Fruit fly (Drosophila melanogaster): ENCODE measurements around the gene ATP6AP2.

The ATP6AP2 gene

dm6 chr3R:9250868-9251267 lies 9.6 kb upstream of the ATP6AP2 start (continued):
- TF ChIP-seq lola (GFP tag; optimal IDR thresholded peaks at IDR 0.05) (peak in 1 of 3 experiments; percentile 33), ro (GFP tag; IDR thresholded peaks at IDR 0.05) (no peak), CG8765 (GFP tag; IDR thresholded peaks at IDR 0.05) (no peak), CG9797 (GFP tag; optimal IDR thresholded peaks at IDR 0.05) (no peak), dm (GFP tag; optimal IDR thresholded peaks at IDR 0.05) (no peak), CG43689 (GFP tag; IDR thresholded peaks at IDR 0.05) (no peak), CG6765 (GFP tag; optimal IDR thresholded peaks at IDR 0.05) (no peak), Dp (GFP tag; optimal IDR thresholded peaks at IDR 0.05) (no peak), CG13624 (GFP tag; optimal IDR thresholded peaks at IDR 0.05) (no peak), cas (GFP tag; IDR thresholded peaks at IDR 0.05) (no peak), bcd (GFP tag; optimal IDR thresholded peaks at IDR 0.05) (no peak), CG3838 (GFP tag; optimal IDR thresholded peaks at IDR 0.05) (no peak), E2f1 (GFP tag; IDR thresholded peaks at IDR 0.05) (peak; percentile 35; the same call in 1 of the 2 replicates), CG2120 (GFP tag; optimal IDR thresholded peaks at IDR 0.05) (no peak), her (GFP tag; optimal IDR thresholded peaks at IDR 0.05) (no peak), CG2116 (GFP tag; optimal IDR thresholded peaks at IDR 0.05) (no peak), CG10979 (tag; optimal IDR thresholded peaks at IDR 0.05) (peak; percentile 46), CG34376 (GFP tag; optimal IDR thresholded peaks at IDR 0.05) (no peak), Ravus (GFP tag; IDR thresholded peaks at IDR 0.05) (no peak), dmrt99B (tag; optimal IDR thresholded peaks at IDR 0.05) (no peak), Bteb2 (GFP tag; optimal IDR thresholded peaks at IDR 0.05) (no peak), CG5245 (GFP tag; optimal IDR thresholded peaks at IDR 0.05) (no peak), Oli (tag; optimal IDR thresholded peaks at IDR 0.05) (peak; percentile 15), CG1792 (GFP tag; optimal IDR thresholded peaks at IDR 0.05) (no peak), chinmo (GFP tag; IDR thresholded peaks at IDR 0.05; ENCODE audit: partially characterized antibody) (no peak), prd (optimal IDR thresholded peaks at IDR 0.05) (no peak), prd (GFP tag; IDR thresholded peaks at IDR 0.05) (peak; percentile 66), Ets97D (GFP tag; optimal IDR thresholded peaks at IDR 0.05) (no peak), CG17568 (GFP tag; optimal IDR thresholded peaks at IDR 0.05) (no peak), CG10274 (GFP tag; optimal IDR thresholded peaks at IDR 0.05) (no peak), Bdp1 (GFP tag; optimal IDR thresholded peaks at IDR 0.05) (no peak), NC2β (GFP tag; optimal IDR thresholded peaks at IDR 0.05) (no peak), NfI (GFP tag; optimal IDR thresholded peaks at IDR 0.05) (no peak), esg (GFP tag; conservative IDR thresholded peaks at IDR 0.05) (peak; percentile 19; the same call in 1 of the 2 replicates), CG18764 (GFP tag; optimal IDR thresholded peaks at IDR 0.05) (no peak), ham (GFP tag; IDR thresholded peaks at IDR 0.05) (no peak), pho (GFP tag; optimal IDR thresholded peaks at IDR 0.05) (no peak), Max (GFP tag; optimal IDR thresholded peaks at IDR 0.05) (no peak), MBD-R2 (GFP tag; IDR thresholded peaks at IDR 0.05) (no peak), CG12236 (GFP tag; optimal IDR thresholded peaks at IDR 0.05) (no peak), grn (GFP tag; optimal IDR thresholded peaks at IDR 0.05) (no peak), hth (optimal IDR thresholded peaks at IDR 0.05) (no peak), CG9437 (GFP tag; optimal IDR thresholded peaks at IDR 0.05) (no peak), Asciz (GFP tag; optimal IDR thresholded peaks at IDR 0.05) (no peak), Atf-2 (GFP tag; optimal IDR thresholded peaks at IDR 0.05) (no peak), CG16863 (GFP tag; optimal IDR thresholded peaks at IDR 0.05) (no peak), Ssrp (tag; optimal IDR thresholded peaks at IDR 0.05) (peak; percentile 42), corto (GFP tag; optimal IDR thresholded peaks at IDR 0.05) (no peak), MESR4 (GFP tag; optimal IDR thresholded peaks at IDR 0.05) (no peak), nau (GFP tag; optimal IDR thresholded peaks at IDR 0.05) (no peak), zfh1 (GFP tag; IDR thresholded peaks at IDR 0.05) (0 out of 3 replicates have a peak, but pooled peaks have one; percentile 61), CG8089 (GFP tag; optimal IDR thresholded peaks at IDR 0.05) (no peak), Sry-β (GFP tag; optimal IDR thresholded peaks at IDR 0.05) (no peak)
